Fruit fly (Drosophila melanogaster) whole organism, wandering third instar larva: ENCODE data around the gene CG18764.

Experiments used
- Abd-B ChIP-seq: fragments of >200 bp; optimal IDR thresholded peaks from 2 replicates; lab custom pipeline; 2017; ENCODE audit warnings: missing biosample characterization, missing genetic modification characterization
- CG32264 ChIP-seq: fragments of 200-800 bp; sonication (Bioruptor generic); optimal IDR thresholded peaks from 2 replicates; lab custom pipeline; 2016; ENCODE audit warnings: missing biosample characterization, missing genetic modification characterization
- CG9705 ChIP-seq: fragments of 200-800 bp; sonication (Bioruptor generic); optimal IDR thresholded peaks from 2 replicates; lab custom pipeline; 2018; ENCODE audit warnings: missing biosample characterization, mild to moderate bottlenecking, missing genetic modification characterization
- CrebA ChIP-seq: fragments of 200-800 bp; sonication (Bioruptor generic); optimal IDR thresholded peaks from 2 replicates; lab custom pipeline; 2016; ENCODE audit warnings: missing biosample characterization, mild to moderate bottlenecking, missing genetic modification characterization, borderline replicate concordance
- Dfd ChIP-seq: fragments of >200 bp; optimal IDR thresholded peaks from 2 replicates; lab custom pipeline; 2017; ENCODE audit warnings: missing biosample characterization, missing genetic modification characterization
- Dif ChIP-seq: fragments of 200-275, 200-300 bp; sonication (Bioruptor generic); optimal IDR thresholded peaks from 2 replicates; lab custom pipeline; 2018; ENCODE audit warnings: missing biosample characterization, missing genetic modification characterization; ENCODE audit not compliant: partially characterized antibody
- GATAd ChIP-seq: sonication (Bioruptor generic); optimal IDR thresholded peaks from 2 replicates; lab custom pipeline; 2016; ENCODE audit warnings: missing biosample characterization, missing genetic modification characterization
- HLH106 ChIP-seq: fragments of 200-800 bp; optimal IDR thresholded peaks from 3 replicates; lab custom pipeline; 2019; ENCODE audit warnings: missing biosample characterization, mild to moderate bottlenecking, missing genetic modification characterization, moderate library complexity
- Hnf4 ChIP-seq: fragments of 200-800 bp; sonication (Bioruptor generic); optimal IDR thresholded peaks from 2 replicates; lab custom pipeline; 2016; ENCODE audit warnings: missing biosample characterization, mild to moderate bottlenecking, missing genetic modification characterization
- Hr78 ChIP-seq: fragments of >200 bp; optimal IDR thresholded peaks from 2 replicates; lab custom pipeline; 2017; ENCODE audit warnings: missing biosample characterization, missing genetic modification characterization
- Hr83 ChIP-seq: fragments of 200-300 bp; sonication (Bioruptor generic); optimal IDR thresholded peaks from 2 replicates; lab custom pipeline; 2016; ENCODE audit warnings: missing biosample characterization, mild to moderate bottlenecking, missing genetic modification characterization, moderate library complexity; ENCODE audit not compliant: poor library complexity, severe bottlenecking
- Jra ChIP-seq: sonication (Bioruptor generic); optimal IDR thresholded peaks from 2 replicates; lab custom pipeline; 2016; ENCODE audit warnings: missing biosample characterization, missing genetic modification characterization
- Mio ChIP-seq: sonication (Bioruptor generic); optimal IDR thresholded peaks from 2 replicates; lab custom pipeline; 2016; ENCODE audit warnings: missing biosample characterization, missing genetic modification characterization
- Myc ChIP-seq: fragments of >200 bp; optimal IDR thresholded peaks from 2 replicates; lab custom pipeline; 2017
- N ChIP-seq: fragments of >200 bp; optimal IDR thresholded peaks from 2 replicates; lab custom pipeline; 2018; ENCODE audit warnings: missing biosample characterization, missing external identifiers, missing genetic modification characterization
- OdsH ChIP-seq: fragments of 200-800 bp; sonication (Bioruptor generic); optimal IDR thresholded peaks from 2 replicates; lab custom pipeline; 2016; ENCODE audit warnings: missing biosample characterization, mild to moderate bottlenecking, missing genetic modification characterization
- Rel ChIP-seq, 2 experiments: fragments of 200-800 bp; sonication (Bioruptor generic) in 1 of 2; optimal IDR thresholded peaks; 2 replicates in 1 of 2; 3 replicates in 1 of 2; lab custom pipeline; 2016 to 2019; ENCODE audit warnings: mild to moderate bottlenecking in 2 of 2, missing biosample characterization in 2 of 2, missing genetic modification characterization in 2 of 2, moderate library complexity in 1 of 2
- Sp1 ChIP-seq: fragments of 200-800 bp; sonication (Bioruptor generic); optimal IDR thresholded peaks from 3 replicates; lab custom pipeline; 2019; ENCODE audit warnings: missing biosample characterization, mild to moderate bottlenecking, missing genetic modification characterization, moderate library complexity
- Vsx2 ChIP-seq: fragments of 200-300, 225-300 bp; sonication (Bioruptor generic); optimal IDR thresholded peaks from 2 replicates; lab custom pipeline; 2018; ENCODE audit warnings: missing biosample characterization, missing genetic modification characterization; ENCODE audit not compliant: partially characterized antibody
- br ChIP-seq: fragments of 200-800 bp; sonication (Bioruptor generic); optimal IDR thresholded peaks from 2 replicates; lab custom pipeline; 2016; ENCODE audit warnings: missing biosample characterization, missing genetic modification characterization
- brk ChIP-seq: fragments of 200-800 bp; sonication (Bioruptor generic); optimal IDR thresholded peaks from 2 replicates; lab custom pipeline; 2016; ENCODE audit warnings: missing biosample characterization, mild to moderate bottlenecking, missing genetic modification characterization
- dl ChIP-seq, 2 experiments: fragments of 175-275, 200-275 bp in 1 of 2; fragments of 200-275 bp in 1 of 2; sonication (Bioruptor generic); optimal IDR thresholded peaks; lab custom pipeline; 2018; ENCODE audit warnings: mild to moderate bottlenecking in 2 of 2, missing biosample characterization in 2 of 2, missing genetic modification characterization in 2 of 2, moderate library complexity in 2 of 2; ENCODE audit not compliant: partially characterized antibody in 2 of 2, insufficient read depth in 1 of 2
- dmrt93B ChIP-seq: fragments of 200-800 bp; sonication (Bioruptor generic); optimal IDR thresholded peaks from 2 replicates; lab custom pipeline; 2018; ENCODE audit warnings: missing biosample characterization, mild to moderate bottlenecking, missing genetic modification characterization
- dsf ChIP-seq: sonication (Bioruptor generic); optimal IDR thresholded peaks from 2 replicates; lab custom pipeline; 2016; ENCODE audit warnings: missing biosample characterization, missing genetic modification characterization, borderline replicate concordance
- ey ChIP-seq: fragments of 200-800 bp; sonication (Bioruptor generic); optimal IDR thresholded peaks from 2 replicates; lab custom pipeline; 2016; ENCODE audit warnings: missing biosample characterization, missing genetic modification characterization
- foxo ChIP-seq, 2 experiments: fragments of 200-800 bp; sonication (Bioruptor generic); optimal IDR thresholded peaks; 2 replicates in 1 of 2; 3 replicates in 1 of 2; lab custom pipeline; 2016 to 2017; ENCODE audit warnings: missing biosample characterization in 2 of 2, missing genetic modification characterization in 2 of 2
- fru ChIP-seq: fragments of 200-800 bp; sonication (Bioruptor generic); optimal IDR thresholded peaks from 3 replicates; lab custom pipeline; 2016; ENCODE audit warnings: missing biosample characterization, mild to moderate bottlenecking, missing genetic modification characterization
- h ChIP-seq: fragments of 200-800 bp; sonication (Bioruptor generic); optimal IDR thresholded peaks from 3 replicates; lab custom pipeline; 2016; ENCODE audit warnings: missing biosample characterization, mild to moderate bottlenecking, missing genetic modification characterization
- jim ChIP-seq: fragments of 175-275, 200-325 bp; sonication (Bioruptor generic); optimal IDR thresholded peaks from 2 replicates; lab custom pipeline; 2016; ENCODE audit warnings: missing biosample characterization, mild to moderate bottlenecking, missing genetic modification characterization
- lola ChIP-seq: fragments of >200 bp; optimal IDR thresholded peaks from 2 replicates; lab custom pipeline; 2017; ENCODE audit warnings: missing biosample characterization, missing genetic modification characterization
- pan ChIP-seq: fragments of >200 bp; optimal IDR thresholded peaks from 2 replicates; lab custom pipeline; 2017
- psq ChIP-seq: fragments of 200-800 bp; sonication (Bioruptor generic); optimal IDR thresholded peaks from 3 replicates; lab custom pipeline; 2017; ENCODE audit warnings: missing biosample characterization, mild to moderate bottlenecking, missing genetic modification characterization, moderate library complexity
- rgr ChIP-seq: fragments of 200-800 bp; sonication (Bioruptor generic); optimal IDR thresholded peaks from 3 replicates; lab custom pipeline; 2016; ENCODE audit warnings: missing biosample characterization, mild to moderate bottlenecking, missing genetic modification characterization
- sage ChIP-seq: fragments of 200-800 bp; sonication (Bioruptor generic); optimal IDR thresholded peaks from 2 replicates; lab custom pipeline; 2016; ENCODE audit warnings: missing biosample characterization, mild to moderate bottlenecking, missing genetic modification characterization
- sv ChIP-seq: fragments of 200-800 bp; sonication (Bioruptor generic); optimal IDR thresholded peaks from 3 replicates; lab custom pipeline; 2016; ENCODE audit warnings: missing biosample characterization, missing genetic modification characterization
- tai ChIP-seq: sonication (Bioruptor generic); optimal IDR thresholded peaks from 2 replicates; lab custom pipeline; 2016; ENCODE audit warnings: missing biosample characterization, missing genetic modification characterization
- usp ChIP-seq: fragments of >200 bp; optimal IDR thresholded peaks from 2 replicates; lab custom pipeline; 2017; ENCODE audit warnings: missing biosample characterization, missing genetic modification characterization
- woc ChIP-seq: sonication (Bioruptor generic); optimal IDR thresholded peaks from 2 replicates; lab custom pipeline; 2016; ENCODE audit warnings: missing biosample characterization, mild to moderate bottlenecking, missing genetic modification characterization

The CG18764 gene

DNA sequence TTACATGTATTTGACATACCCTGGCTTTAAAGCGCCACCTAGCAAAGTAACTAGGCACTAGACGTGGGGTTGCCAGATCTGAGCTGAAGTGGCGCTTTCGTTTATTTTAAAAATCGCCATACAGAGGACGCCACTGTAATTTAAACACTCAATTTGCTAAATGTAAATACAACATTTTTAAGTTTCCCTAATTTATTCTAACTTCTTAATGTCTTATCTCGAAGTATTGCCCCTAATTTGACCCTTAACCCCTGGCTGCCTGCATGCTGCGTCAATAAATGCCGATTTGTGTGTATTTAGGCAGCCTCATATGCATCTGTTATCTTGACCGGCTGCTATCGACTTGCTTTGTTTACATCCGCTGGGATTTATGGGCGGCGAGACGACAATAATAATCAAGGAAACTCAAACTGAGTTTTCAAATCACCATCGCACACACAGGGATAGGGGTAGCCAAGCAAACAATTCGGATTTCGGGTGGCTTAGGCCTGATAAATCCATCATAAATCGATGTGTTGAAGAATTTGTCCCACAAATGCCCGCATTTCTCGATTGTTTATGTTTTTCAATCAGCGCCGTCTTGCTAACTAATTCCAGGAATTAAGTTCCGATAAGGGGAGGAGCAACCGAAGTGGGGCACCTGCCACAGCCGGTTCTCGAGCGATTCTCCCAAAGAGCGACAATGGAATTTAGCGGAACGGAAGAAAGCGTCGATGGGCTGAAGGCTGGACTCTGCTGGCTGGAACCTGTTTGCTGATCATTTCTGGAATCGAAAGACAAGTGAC lies 13.2 kb upstream of the CG18764 start:
- TF ChIP-seq Vsx2 (GFP tag; lab: Kevin White, UChicago) = no peak
- TF ChIP-seq fru (GFP tag; lab: Kevin White, UChicago) = no peak
- TF ChIP-seq psq (GFP tag; lab: Kevin White, UChicago) = peak; percentile 40
- no peak for TF ChIP-seq brk
- peak; percentile 21 for TF ChIP-seq br (GFP tag; lab: Kevin White, UChicago)
- no peak for TF ChIP-seq dl (GFP tag; optimal IDR thresholded peaks at IDR 0.05; lab: Kevin White, UChicago; ENCODE audit: insufficient read depth in 1 of 2, partially characterized antibody in 2 of 2)
- no peak for TF ChIP-seq lola (GFP tag; lab: Kevin White, UChicago)
- no peak for TF ChIP-seq woc (GFP tag; lab: Kevin White, UChicago)
- TF ChIP-seq dmrt93B = peak; percentile 17
- TF ChIP-seq Jra (GFP tag; lab: Kevin White, UChicago) = no peak
- TF ChIP-seq tai (GFP tag; lab: Kevin White, UChicago) = peak; percentile 74
- no peak for TF ChIP-seq dsf (GFP tag; lab: Kevin White, UChicago)
- TF ChIP-seq CG32264 (GFP tag; lab: Kevin White, UChicago) = no peak
- TF ChIP-seq Sp1 = no peak
- no peak for TF ChIP-seq N (GFP tag; lab: Kevin White, UChicago)
- peak; percentile 61 for TF ChIP-seq sv (GFP tag; lab: Kevin White, UChicago)
- TF ChIP-seq h (GFP tag; lab: Kevin White, UChicago) = peak; percentile 63
- peak; percentile 67 for TF ChIP-seq rgr
- TF ChIP-seq jim (GFP tag; lab: Kevin White, UChicago) = no peak
- peak; percentile 49 for TF ChIP-seq HLH106 (tag; lab: Kevin White, UChicago)
- peak in 1 of 2 experiments; percentile 27 for TF ChIP-seq foxo (GFP tag; optimal IDR thresholded peaks at IDR 0.05; lab: Kevin White, UChicago)
- TF ChIP-seq GATAd = no peak
- peak; percentile 52 for TF ChIP-seq Hr83 (GFP tag; lab: Kevin White, UChicago)
- no peak for TF ChIP-seq Mio (GFP tag; lab: Kevin White, UChicago)
- peak; percentile 75 for TF ChIP-seq Myc (lab: Kevin White, UChicago)
- no peak for TF ChIP-seq Dif (GFP tag; lab: Kevin White, UChicago)
- no peak for TF ChIP-seq CrebA (GFP tag; lab: Kevin White, UChicago)
- no peak for TF ChIP-seq pan (lab: Kevin White, UChicago)
- peak; percentile 62 for TF ChIP-seq Hnf4 (GFP tag; lab: Kevin White, UChicago)
- no peak for TF ChIP-seq Abd-B
- TF ChIP-seq Hr78 (GFP tag; lab: Kevin White, UChicago) = no peak
- TF ChIP-seq ey (GFP tag; lab: Kevin White, UChicago) = peak; percentile 47
- no peak for TF ChIP-seq sage
- TF ChIP-seq Rel (GFP tag; optimal IDR thresholded peaks at IDR 0.05; lab: Kevin White, UChicago) = no peak
- TF ChIP-seq Rel (tag; optimal IDR thresholded peaks at IDR 0.05; lab: Kevin White, UChicago) = no peak
- TF ChIP-seq usp (GFP tag; lab: Kevin White, UChicago) = no peak
- TF ChIP-seq CG9705 (GFP tag; lab: Kevin White, UChicago) = peak; percentile 0
- TF ChIP-seq OdsH (GFP tag; lab: Kevin White, UChicago) = peak; percentile 63
- TF ChIP-seq Dfd (GFP tag; lab: Kevin White, UChicago) = no peak

DNA sequence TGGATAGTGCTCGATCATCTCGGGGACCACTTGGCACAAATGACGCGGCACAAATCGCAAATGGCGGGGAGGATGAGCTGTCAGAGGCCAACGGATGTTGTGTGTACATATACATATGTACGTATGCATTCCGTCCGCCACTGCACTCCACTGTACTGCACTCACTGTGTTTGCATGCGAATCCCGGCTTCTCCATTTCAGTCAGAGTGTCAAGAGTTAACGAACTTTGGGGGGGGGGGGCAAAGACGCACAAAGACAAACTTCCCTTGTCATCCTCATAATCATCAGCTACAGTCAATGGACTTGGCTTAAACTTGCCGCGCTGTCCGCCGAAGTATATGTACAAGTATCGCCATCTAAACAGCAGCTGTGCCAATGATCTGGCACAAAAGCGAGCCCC lies 12.6 kb upstream of the CG18764 start:
- TF ChIP-seq rgr (no peak), dl (GFP tag; optimal IDR thresholded peaks at IDR 0.05; lab: Kevin White, UChicago; ENCODE audit: insufficient read depth in 1 of 2, partially characterized antibody in 2 of 2) (no peak), Myc (lab: Kevin White, UChicago) (no peak), lola (GFP tag; lab: Kevin White, UChicago) (no peak), h (GFP tag; lab: Kevin White, UChicago) (no peak), Dif (GFP tag; lab: Kevin White, UChicago) (no peak), Abd-B (no peak), HLH106 (tag; lab: Kevin White, UChicago) (no peak), br (GFP tag; lab: Kevin White, UChicago) (no peak)
